Fruit fly (Drosophila melanogaster) whole organism, wandering third instar larva: ENCODE results near the gene CG31139.
A peak's percentile ranks its signal among the peaks of the same experiment; 100 is the strongest.

Experiments used
- Abd-B ChIP-seq: fragments of >200 bp; optimal IDR thresholded peaks from 2 replicates; lab custom pipeline; 2017; ENCODE audit warnings: missing biosample characterization, missing genetic modification characterization
- CG9705 ChIP-seq: fragments of 200-800 bp; sonication (Bioruptor generic); optimal IDR thresholded peaks from 2 replicates; lab custom pipeline; 2018; ENCODE audit warnings: missing biosample characterization, mild to moderate bottlenecking, missing genetic modification characterization
- CrebA ChIP-seq: fragments of 200-800 bp; sonication (Bioruptor generic); optimal IDR thresholded peaks from 2 replicates; lab custom pipeline; 2016; ENCODE audit warnings: missing biosample characterization, mild to moderate bottlenecking, missing genetic modification characterization, borderline replicate concordance
- Dfd ChIP-seq: fragments of >200 bp; optimal IDR thresholded peaks from 2 replicates; lab custom pipeline; 2017; ENCODE audit warnings: missing biosample characterization, missing genetic modification characterization
- GATAd ChIP-seq: sonication (Bioruptor generic); optimal IDR thresholded peaks from 2 replicates; lab custom pipeline; 2016; ENCODE audit warnings: missing biosample characterization, missing genetic modification characterization
- HLH106 ChIP-seq: fragments of 200-800 bp; optimal IDR thresholded peaks from 3 replicates; lab custom pipeline; 2019; ENCODE audit warnings: missing biosample characterization, mild to moderate bottlenecking, missing genetic modification characterization, moderate library complexity
- Hnf4 ChIP-seq: fragments of 200-800 bp; sonication (Bioruptor generic); optimal IDR thresholded peaks from 2 replicates; lab custom pipeline; 2016; ENCODE audit warnings: missing biosample characterization, mild to moderate bottlenecking, missing genetic modification characterization
- Hr78 ChIP-seq: fragments of >200 bp; optimal IDR thresholded peaks from 2 replicates; lab custom pipeline; 2017; ENCODE audit warnings: missing biosample characterization, missing genetic modification characterization
- Hr83 ChIP-seq: fragments of 200-300 bp; sonication (Bioruptor generic); optimal IDR thresholded peaks from 2 replicates; lab custom pipeline; 2016; ENCODE audit warnings: missing biosample characterization, mild to moderate bottlenecking, missing genetic modification characterization, moderate library complexity; ENCODE audit not compliant: poor library complexity, severe bottlenecking
- Jra ChIP-seq: sonication (Bioruptor generic); optimal IDR thresholded peaks from 2 replicates; lab custom pipeline; 2016; ENCODE audit warnings: missing biosample characterization, missing genetic modification characterization
- Mio ChIP-seq: sonication (Bioruptor generic); optimal IDR thresholded peaks from 2 replicates; lab custom pipeline; 2016; ENCODE audit warnings: missing biosample characterization, missing genetic modification characterization
- Myc ChIP-seq: fragments of >200 bp; optimal IDR thresholded peaks from 2 replicates; lab custom pipeline; 2017
- N ChIP-seq: fragments of >200 bp; optimal IDR thresholded peaks from 2 replicates; lab custom pipeline; 2018; ENCODE audit warnings: missing biosample characterization, missing external identifiers, missing genetic modification characterization
- OdsH ChIP-seq: fragments of 200-800 bp; sonication (Bioruptor generic); optimal IDR thresholded peaks from 2 replicates; lab custom pipeline; 2016; ENCODE audit warnings: missing biosample characterization, mild to moderate bottlenecking, missing genetic modification characterization
- Rel ChIP-seq, 2 experiments: fragments of 200-800 bp; sonication (Bioruptor generic) in 1 of 2; optimal IDR thresholded peaks; 2 replicates in 1 of 2; 3 replicates in 1 of 2; lab custom pipeline; 2016 to 2019; ENCODE audit warnings: mild to moderate bottlenecking in 2 of 2, missing biosample characterization in 2 of 2, missing genetic modification characterization in 2 of 2, moderate library complexity in 1 of 2
- Sp1 ChIP-seq: fragments of 200-800 bp; sonication (Bioruptor generic); optimal IDR thresholded peaks from 3 replicates; lab custom pipeline; 2019; ENCODE audit warnings: missing biosample characterization, mild to moderate bottlenecking, missing genetic modification characterization, moderate library complexity
- Vsx2 ChIP-seq: fragments of 200-300, 225-300 bp; sonication (Bioruptor generic); optimal IDR thresholded peaks from 2 replicates; lab custom pipeline; 2018; ENCODE audit warnings: missing biosample characterization, missing genetic modification characterization; ENCODE audit not compliant: partially characterized antibody
- br ChIP-seq: fragments of 200-800 bp; sonication (Bioruptor generic); optimal IDR thresholded peaks from 2 replicates; lab custom pipeline; 2016; ENCODE audit warnings: missing biosample characterization, missing genetic modification characterization
- dl ChIP-seq, 2 experiments: fragments of 175-275, 200-275 bp in 1 of 2; fragments of 200-275 bp in 1 of 2; sonication (Bioruptor generic); optimal IDR thresholded peaks; lab custom pipeline; 2018; ENCODE audit warnings: mild to moderate bottlenecking in 2 of 2, missing biosample characterization in 2 of 2, missing genetic modification characterization in 2 of 2, moderate library complexity in 2 of 2; ENCODE audit not compliant: partially characterized antibody in 2 of 2, insufficient read depth in 1 of 2
- dmrt93B ChIP-seq: fragments of 200-800 bp; sonication (Bioruptor generic); optimal IDR thresholded peaks from 2 replicates; lab custom pipeline; 2018; ENCODE audit warnings: missing biosample characterization, mild to moderate bottlenecking, missing genetic modification characterization
- dsf ChIP-seq: sonication (Bioruptor generic); optimal IDR thresholded peaks from 2 replicates; lab custom pipeline; 2016; ENCODE audit warnings: missing biosample characterization, missing genetic modification characterization, borderline replicate concordance
- ey ChIP-seq: fragments of 200-800 bp; sonication (Bioruptor generic); optimal IDR thresholded peaks from 2 replicates; lab custom pipeline; 2016; ENCODE audit warnings: missing biosample characterization, missing genetic modification characterization
- foxo ChIP-seq, 2 experiments: fragments of 200-800 bp; sonication (Bioruptor generic); optimal IDR thresholded peaks; 2 replicates in 1 of 2; 3 replicates in 1 of 2; lab custom pipeline; 2016 to 2017; ENCODE audit warnings: missing biosample characterization in 2 of 2, missing genetic modification characterization in 2 of 2
- fru ChIP-seq: fragments of 200-800 bp; sonication (Bioruptor generic); optimal IDR thresholded peaks from 3 replicates; lab custom pipeline; 2016; ENCODE audit warnings: missing biosample characterization, mild to moderate bottlenecking, missing genetic modification characterization
- h ChIP-seq: fragments of 200-800 bp; sonication (Bioruptor generic); optimal IDR thresholded peaks from 3 replicates; lab custom pipeline; 2016; ENCODE audit warnings: missing biosample characterization, mild to moderate bottlenecking, missing genetic modification characterization
- jim ChIP-seq: fragments of 175-275, 200-325 bp; sonication (Bioruptor generic); optimal IDR thresholded peaks from 2 replicates; lab custom pipeline; 2016; ENCODE audit warnings: missing biosample characterization, mild to moderate bottlenecking, missing genetic modification characterization
- pan ChIP-seq: fragments of >200 bp; optimal IDR thresholded peaks from 2 replicates; lab custom pipeline; 2017
- psq ChIP-seq: fragments of 200-800 bp; sonication (Bioruptor generic); optimal IDR thresholded peaks from 3 replicates; lab custom pipeline; 2017; ENCODE audit warnings: missing biosample characterization, mild to moderate bottlenecking, missing genetic modification characterization, moderate library complexity
- rgr ChIP-seq: fragments of 200-800 bp; sonication (Bioruptor generic); optimal IDR thresholded peaks from 3 replicates; lab custom pipeline; 2016; ENCODE audit warnings: missing biosample characterization, mild to moderate bottlenecking, missing genetic modification characterization
- sage ChIP-seq: fragments of 200-800 bp; sonication (Bioruptor generic); optimal IDR thresholded peaks from 2 replicates; lab custom pipeline; 2016; ENCODE audit warnings: missing biosample characterization, mild to moderate bottlenecking, missing genetic modification characterization
- sv ChIP-seq: fragments of 200-800 bp; sonication (Bioruptor generic); optimal IDR thresholded peaks from 3 replicates; lab custom pipeline; 2016; ENCODE audit warnings: missing biosample characterization, missing genetic modification characterization
- tai ChIP-seq: sonication (Bioruptor generic); optimal IDR thresholded peaks from 2 replicates; lab custom pipeline; 2016; ENCODE audit warnings: missing biosample characterization, missing genetic modification characterization
- usp ChIP-seq: fragments of >200 bp; optimal IDR thresholded peaks from 2 replicates; lab custom pipeline; 2017; ENCODE audit warnings: missing biosample characterization, missing genetic modification characterization
- woc ChIP-seq: sonication (Bioruptor generic); optimal IDR thresholded peaks from 2 replicates; lab custom pipeline; 2016; ENCODE audit warnings: missing biosample characterization, mild to moderate bottlenecking, missing genetic modification characterization

CG31139 gene

dm6 chr3R:22720808-22721306 is 28.0 kb downstream of the CG31139 start, which contains the start of gene wge:
Gene wge, minus strand, starts transcription at chr3R:22721150.
- TF ChIP-seq Rel (GFP tag; optimal IDR thresholded peaks at IDR 0.05; lab: Kevin White, UChicago) (no peak), Rel (tag; optimal IDR thresholded peaks at IDR 0.05; lab: Kevin White, UChicago) (peak; percentile 33), HLH106 (tag; lab: Kevin White, UChicago) (peak; percentile 12), rgr (GFP tag; lab: Kevin White, UChicago) (no peak), Sp1 (GFP tag; lab: Kevin White, UChicago) (peak; percentile 59), jim (GFP tag; lab: Kevin White, UChicago) (peak; percentile 80)
- TF ChIP-seq, all 38 proteins: peak for 4

dm6 chr3R:22719607-22719949 is 29.3 kb downstream of the CG31139 start:
- TF ChIP-seq Hr83 (GFP tag; lab: Kevin White, UChicago) (no peak), N (GFP tag; lab: Kevin White, UChicago) (no peak), fru (GFP tag; lab: Kevin White, UChicago) (peak; percentile 6)

DNA sequence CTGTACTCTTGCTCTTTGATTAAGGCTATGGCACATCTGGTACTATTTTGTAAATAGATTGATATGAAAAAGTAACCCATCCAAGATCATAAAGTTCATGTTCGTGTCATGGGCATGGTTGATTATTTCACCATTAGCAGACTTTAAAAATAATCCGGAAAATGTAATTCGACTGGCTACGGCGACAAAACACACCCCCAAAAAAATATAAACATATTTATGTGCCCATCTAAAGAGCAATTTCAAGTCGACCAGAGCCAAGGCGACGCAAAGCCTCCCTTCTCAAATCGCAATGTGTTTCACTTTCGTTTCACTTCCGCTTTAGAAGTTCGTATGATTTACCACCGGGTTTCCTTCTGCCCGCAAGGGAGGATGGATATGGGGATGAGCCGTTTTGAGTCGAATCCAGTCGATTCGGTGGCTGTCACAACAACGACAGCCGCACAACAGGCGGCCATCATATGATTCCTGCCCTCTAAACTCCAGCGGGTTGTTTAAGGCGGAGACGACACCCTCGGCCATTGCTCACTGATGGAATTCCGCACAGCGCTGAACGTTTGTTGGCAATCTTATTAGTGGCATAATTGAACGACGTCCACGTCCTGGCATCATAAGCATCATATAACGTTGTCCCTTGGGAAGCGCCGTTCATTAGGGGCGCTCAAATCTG is 29.8 kb downstream of the CG31139 start:
- TF ChIP-seq CG9705 (GFP tag; lab: Kevin White, UChicago) = no peak
- TF ChIP-seq OdsH (GFP tag; lab: Kevin White, UChicago) = no peak
- no peak for TF ChIP-seq CrebA (GFP tag; lab: Kevin White, UChicago)
- no peak for TF ChIP-seq Dfd
- TF ChIP-seq Mio (GFP tag; lab: Kevin White, UChicago) = no peak
- TF ChIP-seq Sp1 (GFP tag; lab: Kevin White, UChicago) = no peak
- TF ChIP-seq br (GFP tag; lab: Kevin White, UChicago) = no peak
- no peak for TF ChIP-seq Myc
- TF ChIP-seq GATAd = no peak
- no peak for TF ChIP-seq sv (GFP tag; lab: Kevin White, UChicago)
- no peak for TF ChIP-seq HLH106 (tag; lab: Kevin White, UChicago)
- no peak for TF ChIP-seq sage (GFP tag; lab: Kevin White, UChicago)
- TF ChIP-seq ey = no peak
- TF ChIP-seq woc = no peak
- TF ChIP-seq Hnf4 (GFP tag; lab: Kevin White, UChicago) = no peak

dm6 chr3R:22718401-22718800 is 30.5 kb downstream of the CG31139 start:
- TF ChIP-seq N (GFP tag; lab: Kevin White, UChicago) (no peak), dsf (GFP tag; lab: Kevin White, UChicago) (no peak), CG9705 (GFP tag; lab: Kevin White, UChicago) (no peak), sv (GFP tag; lab: Kevin White, UChicago) (no peak), sage (GFP tag; lab: Kevin White, UChicago) (no peak), ey (no peak), dmrt93B (GFP tag; lab: Kevin White, UChicago) (no peak), Rel (GFP tag; optimal IDR thresholded peaks at IDR 0.05; lab: Kevin White, UChicago) (no peak), Rel (tag; optimal IDR thresholded peaks at IDR 0.05; lab: Kevin White, UChicago) (no peak), tai (GFP tag; lab: Kevin White, UChicago) (no peak), Dfd (no peak), Jra (GFP tag; lab: Kevin White, UChicago) (no peak), h (GFP tag; lab: Kevin White, UChicago) (no peak), woc (no peak), usp (GFP tag; lab: Kevin White, UChicago) (no peak), pan (lab: Kevin White, UChicago) (no peak), Myc (no peak), dl (GFP tag; optimal IDR thresholded peaks at IDR 0.05; lab: Kevin White, UChicago; ENCODE audit: insufficient read depth in 1 of 2, partially characterized antibody in 2 of 2) (no peak), OdsH (GFP tag; lab: Kevin White, UChicago) (no peak), Hr83 (GFP tag; lab: Kevin White, UChicago) (no peak), psq (no peak)

- no peak for TF ChIP-seq dsf (GFP tag; lab: Kevin White, UChicago)
- TF ChIP-seq psq = no peak
- no peak for TF ChIP-seq ey
- no peak for TF ChIP-seq rgr (GFP tag; lab: Kevin White, UChicago)
- TF ChIP-seq foxo (GFP tag; optimal IDR thresholded peaks at IDR 0.05; lab: Kevin White, UChicago) = no peak
- no peak for TF ChIP-seq Vsx2 (GFP tag; lab: Kevin White, UChicago)
- TF ChIP-seq Mio (GFP tag; lab: Kevin White, UChicago) = no peak
- no peak for TF ChIP-seq Abd-B (GFP tag; lab: Kevin White, UChicago)
- TF ChIP-seq dmrt93B (GFP tag; lab: Kevin White, UChicago) = no peak
- no peak for TF ChIP-seq Hr78 (GFP tag; lab: Kevin White, UChicago)
- no peak for TF ChIP-seq usp (GFP tag; lab: Kevin White, UChicago)
- TF ChIP-seq Jra (GFP tag; lab: Kevin White, UChicago) = no peak
- no peak for TF ChIP-seq Sp1 (GFP tag; lab: Kevin White, UChicago)
- TF ChIP-seq jim (GFP tag; lab: Kevin White, UChicago) = no peak
- no peak for TF ChIP-seq Hr83 (GFP tag; lab: Kevin White, UChicago)
- TF ChIP-seq dl (GFP tag; optimal IDR thresholded peaks at IDR 0.05; lab: Kevin White, UChicago; ENCODE audit: insufficient read depth in 1 of 2, partially characterized antibody in 2 of 2) = no peak
- no peak for TF ChIP-seq pan (lab: Kevin White, UChicago)
- TF ChIP-seq br (GFP tag; lab: Kevin White, UChicago) = no peak
- no peak for TF ChIP-seq woc
Measured at dm6 chr3R:22717863-22718262, 31.0 kb downstream of the CG31139 start.
